Worm (Caenorhabditis elegans) whole organism, midembryonic: ENCODE measurements around the gene T24B8.4.
A peak's percentile ranks its signal among the peaks of the same experiment; 100 is the strongest.

Experiments used
- T22C8.4 ChIP-seq: fragments of 200-800 bp; sonication (Bioruptor generic); IDR thresholded peaks from 2 replicates; pipeline ENCODE4 v1.3.6; 2022; ENCODE audit warnings: missing genetic modification characterization, missing compliant biosample characterization
- cog-1 ChIP-seq: sonication (generic microtip); optimal IDR thresholded peaks from 2 replicates; lab custom pipeline; 2016; ENCODE audit warnings: missing genetic modification characterization, missing compliant biosample characterization
- flt-1 ChIP-seq: fragments of 200-800 bp; sonication (Bioruptor generic); IDR thresholded peaks from 2 replicates; pipeline ENCODE4 v1.3.6; 2022; ENCODE audit warnings: missing genetic modification characterization, missing compliant biosample characterization
- klf-2 ChIP-seq: fragments of 200-800 bp; sonication (Bioruptor generic); conservative IDR thresholded peaks from 2 replicates; pipeline ENCODE4 v1.3.6; 2022; ENCODE audit warnings: missing genetic modification reagents, missing genetic modification characterization, missing compliant biosample characterization
- med-1 ChIP-seq: sonication (generic microtip); optimal IDR thresholded peaks from 2 replicates; lab custom pipeline; 2017; ENCODE audit warnings: missing genetic modification characterization, mild to moderate bottlenecking, missing compliant biosample characterization, antibody characterized with exemption, missing genetic modification reagents; ENCODE audit not compliant: insufficient read depth
- ref-1 ChIP-seq: fragments of 200-800 bp; sonication (Bioruptor generic); conservative IDR thresholded peaks from 2 replicates; pipeline ENCODE4 v1.3.6; 2022; ENCODE audit warnings: missing genetic modification reagents, missing genetic modification characterization, missing compliant biosample characterization
- tab-1 ChIP-seq: fragments of 200-800 bp; sonication (Bioruptor generic); IDR thresholded peaks from 2 replicates; pipeline ENCODE4 v1.3.6; 2022; ENCODE audit warnings: missing genetic modification characterization, missing compliant biosample characterization
- ztf-23 ChIP-seq: fragments of 200-800 bp; sonication (Bioruptor generic); IDR thresholded peaks from 2 replicates; pipeline ENCODE4 v1.3.6; 2022; ENCODE audit warnings: missing genetic modification reagents, missing genetic modification characterization, missing compliant biosample characterization
- ztf-29 ChIP-seq: fragments of 200-800 bp; sonication (Bioruptor generic); IDR thresholded peaks from 2 replicates; pipeline ENCODE4 v1.3.6; 2022; ENCODE audit warnings: missing genetic modification reagents, missing genetic modification characterization, missing compliant biosample characterization

Gene T24B8.4

DNA sequence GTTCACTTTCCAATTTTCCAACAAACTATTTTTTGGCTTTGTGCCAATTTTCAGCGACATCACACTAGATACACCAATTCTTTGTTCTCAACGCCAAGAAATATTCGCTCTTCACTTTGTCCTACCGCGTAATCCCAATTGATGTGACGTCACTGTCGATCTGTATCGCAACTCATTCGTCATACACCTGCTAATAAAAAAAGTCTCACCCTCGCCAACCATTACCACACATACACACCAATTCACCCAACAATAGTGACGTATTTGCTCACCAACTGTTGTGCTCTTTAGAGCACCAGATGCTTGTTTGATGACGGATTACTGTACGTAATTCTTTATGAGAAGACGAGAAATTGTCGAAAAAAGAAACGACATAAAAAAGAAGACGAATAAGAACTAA lies 7.3 kb downstream of the T24B8.4 start:
- no peak for TF ChIP-seq tab-1 (GFP tag; lab: Robert Waterston, UW)
- no peak for TF ChIP-seq T22C8.4 (GFP tag; lab: Robert Waterston, UW)
- no peak for TF ChIP-seq ztf-23 (GFP tag; lab: Robert Waterston, UW)
- TF ChIP-seq flt-1 (GFP tag; lab: Robert Waterston, UW): no peak
- no peak for TF ChIP-seq klf-2 (GFP tag; lab: Robert Waterston, UW)
- TF ChIP-seq ztf-29 (GFP tag; lab: Robert Waterston, UW): no peak
- no peak for TF ChIP-seq cog-1
- no peak for TF ChIP-seq ref-1 (GFP tag; lab: Robert Waterston, UW)
- TF ChIP-seq med-1 (GFP tag; lab: Kevin White, UChicago): no peak

ce11 chrII:9062261-9062948 lies 8.2 kb downstream of the T24B8.4 start:
- TF ChIP-seq ref-1 (GFP tag; lab: Robert Waterston, UW): no peak
- no peak for TF ChIP-seq cog-1
- TF ChIP-seq ztf-23 (GFP tag; lab: Robert Waterston, UW): no peak
- no peak for TF ChIP-seq med-1 (GFP tag; lab: Kevin White, UChicago)
- TF ChIP-seq klf-2 (GFP tag; lab: Robert Waterston, UW): no peak
- TF ChIP-seq flt-1 (GFP tag; lab: Robert Waterston, UW): no peak
- no peak for TF ChIP-seq ztf-29 (GFP tag; lab: Robert Waterston, UW)
- TF ChIP-seq tab-1 (GFP tag; lab: Robert Waterston, UW): no peak
- TF ChIP-seq T22C8.4 (GFP tag; lab: Robert Waterston, UW): no peak

DNA sequence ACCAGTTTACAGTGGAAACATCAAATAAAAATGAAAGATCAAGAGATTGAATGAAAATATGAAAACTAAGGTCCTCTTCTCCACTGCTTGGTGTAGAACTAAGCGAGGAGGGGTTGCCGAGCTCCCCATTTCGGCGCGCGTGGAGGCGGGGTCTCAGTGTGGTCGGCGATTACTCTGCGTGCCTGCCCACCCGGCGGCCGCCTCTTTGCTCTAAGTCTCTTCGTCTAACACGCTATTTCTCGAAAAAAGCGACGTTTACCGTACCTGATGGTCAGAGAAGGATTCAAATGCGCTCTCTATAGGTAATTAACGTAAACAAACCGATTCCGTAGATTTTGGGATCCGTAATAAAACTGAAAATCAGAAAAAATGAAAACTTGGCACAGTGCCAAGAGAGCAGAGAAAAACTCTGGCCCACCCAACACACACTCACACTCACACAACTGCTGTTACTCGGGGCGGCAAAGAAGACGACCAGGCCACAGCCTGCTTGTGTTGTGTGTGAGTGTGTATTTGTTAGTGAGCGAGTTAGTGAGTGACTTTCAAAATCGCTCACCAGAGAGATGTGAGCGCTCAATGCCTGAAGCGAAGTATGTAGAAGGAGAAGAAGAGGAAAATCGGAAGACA lies 9.0 kb downstream of the T24B8.4 start:
- 0 out of 2 replicates have a peak, but pooled peaks have one; percentile 21 for TF ChIP-seq tab-1 (GFP tag; lab: Robert Waterston, UW)
- TF ChIP-seq ztf-23 (GFP tag; lab: Robert Waterston, UW): no peak
- peak; percentile 7; the same call in 1 of the 2 replicates for TF ChIP-seq ztf-29 (GFP tag; lab: Robert Waterston, UW)
- no peak for TF ChIP-seq med-1 (GFP tag; lab: Kevin White, UChicago)
- peak; percentile 29; the same call in 1 of the 2 replicates for TF ChIP-seq flt-1 (GFP tag; lab: Robert Waterston, UW)
- no peak for TF ChIP-seq T22C8.4 (GFP tag; lab: Robert Waterston, UW)
- peak; percentile 75 for TF ChIP-seq cog-1

DNA sequence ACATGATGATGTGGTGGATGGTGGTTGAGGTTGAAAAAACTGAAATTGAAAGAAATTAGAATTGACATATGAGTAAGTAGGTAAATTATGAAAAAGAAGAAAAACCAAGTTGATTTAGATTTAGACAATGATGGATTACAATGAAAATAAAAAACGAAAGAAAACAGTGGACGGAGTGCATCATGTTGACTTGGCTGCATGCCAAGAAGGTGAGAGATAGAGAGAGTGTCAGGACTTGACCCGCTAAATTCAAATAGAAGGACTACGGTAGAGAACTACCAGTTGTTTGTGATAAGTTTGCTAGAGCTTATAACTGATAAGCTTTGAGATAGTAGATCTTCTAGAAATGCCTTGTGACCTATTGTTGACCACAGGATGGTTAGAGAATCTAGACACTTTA lies 9.5 kb downstream of the T24B8.4 start, which contains the start of gene T24B8.3:
TSS of gene T24B8.3 (minus strand) at position 39 of the 400 bp plus-strand sequence.
- TF ChIP-seq tab-1 (GFP tag; lab: Robert Waterston, UW) (0 out of 2 replicates have a peak, but pooled peaks have one; percentile 6), flt-1 (GFP tag; lab: Robert Waterston, UW) (no peak)

DNA sequence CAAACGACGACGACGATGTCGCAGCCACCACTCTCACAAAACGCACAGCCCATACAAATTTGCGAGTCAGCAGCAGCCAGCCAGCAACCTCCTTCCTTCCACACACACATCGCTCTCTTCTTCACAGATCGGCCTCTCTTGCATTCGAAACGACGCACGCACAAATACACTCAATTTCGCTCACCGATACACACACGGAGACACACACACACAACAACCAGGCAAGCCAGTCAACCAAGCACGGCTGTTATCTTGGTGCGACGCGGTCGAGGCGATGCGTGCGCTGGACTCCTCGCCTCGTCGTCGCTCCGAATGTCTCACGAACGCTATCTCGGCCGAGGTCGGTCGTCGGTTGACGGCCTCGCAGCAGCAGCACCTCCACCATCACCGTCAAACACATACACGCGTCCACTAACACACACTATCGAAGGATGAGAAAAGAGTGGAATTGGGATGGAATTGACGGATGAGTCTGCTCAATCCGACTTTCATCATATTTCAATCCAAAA lies 10.3 kb downstream of the T24B8.4 start:
- TF ChIP-seq ztf-29 (GFP tag; lab: Robert Waterston, UW) (peak; percentile 75), ref-1 (GFP tag; lab: Robert Waterston, UW) (no peak), flt-1 (GFP tag; lab: Robert Waterston, UW) (peak; percentile 71), ztf-23 (GFP tag; lab: Robert Waterston, UW) (peak; percentile 61), T22C8.4 (GFP tag; lab: Robert Waterston, UW) (no peak), cog-1 (peak; percentile 93), tab-1 (GFP tag; lab: Robert Waterston, UW) (peak; percentile 53; the same call in 1 of the 2 replicates)

- no peak for TF ChIP-seq ztf-23 (GFP tag; lab: Robert Waterston, UW)
- TF ChIP-seq med-1 (GFP tag; lab: Kevin White, UChicago): no peak
- TF ChIP-seq T22C8.4 (GFP tag; lab: Robert Waterston, UW): no peak
- no peak for TF ChIP-seq ref-1 (GFP tag; lab: Robert Waterston, UW)
- no peak for TF ChIP-seq klf-2 (GFP tag; lab: Robert Waterston, UW)
- peak; percentile 56; the same call in 1 of the 2 replicates for TF ChIP-seq flt-1 (GFP tag; lab: Robert Waterston, UW)
- TF ChIP-seq ztf-29 (GFP tag; lab: Robert Waterston, UW): 0 out of 2 replicates have a peak, but pooled peaks have one; percentile 20
- TF ChIP-seq cog-1: no peak
- TF ChIP-seq tab-1 (GFP tag; lab: Robert Waterston, UW): no peak
Measured at ce11 chrII:9059010-9059409, 11.6 kb downstream of the T24B8.4 start.

ce11 chrII:9057035-9057668 lies 13.5 kb downstream of the T24B8.4 start, which contains the start of gene rpl-32:
TSS of gene rpl-32 (minus strand) at chrII:9057085.
- TF ChIP-seq flt-1 (GFP tag; lab: Robert Waterston, UW) (0 out of 2 replicates have a peak, but pooled peaks have one; percentile 53), cog-1 (peak; percentile 69), klf-2 (GFP tag; lab: Robert Waterston, UW) (no peak), ztf-23 (GFP tag; lab: Robert Waterston, UW) (no peak), tab-1 (GFP tag; lab: Robert Waterston, UW) (no peak), ztf-29 (GFP tag; lab: Robert Waterston, UW) (no peak), T22C8.4 (GFP tag; lab: Robert Waterston, UW) (no peak), ref-1 (GFP tag; lab: Robert Waterston, UW) (no peak), med-1 (GFP tag; lab: Kevin White, UChicago) (no peak)

- TF ChIP-seq ref-1 (GFP tag; lab: Robert Waterston, UW) (no peak), med-1 (GFP tag; lab: Kevin White, UChicago) (no peak)
Measured at ce11 chrII:9056215-9056819, 14.3 kb downstream of the T24B8.4 start.
